In genomic region chrII:1323190-1323651, ce11 we compare ENCODE assay signal across 3 worm cellular contexts.
TF ChIP-seq lines count a peak whose summit lies in the region.

No protein-coding gene starts in this region.

TF ChIP-seq in whole organism, L2 larva, 48 proteins besides CTCF, POLR2A, EP300 and RAD21 (continued from another document):
- TF ChIP-seq unc-55 (GFP tag; optimal IDR thresholded peaks at IDR 0.05; lab: Kevin White, UChicago) = peak; percentile 93
- no peak for TF ChIP-seq ztf-4 (tag; optimal IDR thresholded peaks at IDR 0.05; lab: Kevin White, UChicago)
- TF ChIP-seq nhr-23 (tag; optimal IDR thresholded peaks at IDR 0.05; lab: Kevin White, UChicago) = no peak
- TF ChIP-seq mdl-1 (tag; optimal IDR thresholded peaks at IDR 0.05; lab: Kevin White, UChicago) = no peak

TF ChIP-seq in whole organism, L4 larva, 104 proteins besides CTCF, POLR2A, EP300 and RAD21 (continued from another document):
- TF ChIP-seq zip-2 (tag; optimal IDR thresholded peaks at IDR 0.05; lab: Kevin White, UChicago) = no peak
- peak; percentile 20; the same call in 1 of the 2 replicates for TF ChIP-seq pha-4 (GFP tag; IDR thresholded peaks at IDR 0.05; lab: Robert Waterston, UW)
- no peak for TF ChIP-seq pha-4 (tag; optimal IDR thresholded peaks at IDR 0.05; lab: Kevin White, UChicago)
- no peak for TF ChIP-seq zfp-3 (GFP tag; conservative IDR thresholded peaks at IDR 0.05; lab: Robert Waterston, UW)
- TF ChIP-seq F49E8.2 (tag; optimal IDR thresholded peaks at IDR 0.05; lab: Kevin White, UChicago; ENCODE audit: borderline replicate concordance) = peak; percentile 80
- no peak for TF ChIP-seq egl-43 (GFP tag; IDR thresholded peaks at IDR 0.05; lab: Robert Waterston, UW)
- TF ChIP-seq snpc-1.2 (GFP tag; IDR thresholded peaks at IDR 0.05; lab: Robert Waterston, UW) = no peak
- no peak for TF ChIP-seq pqm-1 (tag; optimal IDR thresholded peaks at IDR 0.05; lab: Kevin White, UChicago)
- TF ChIP-seq ama-1 (optimal IDR thresholded peaks at IDR 0.05; lab: Kevin White, UChicago) = peak; percentile 1
- TF ChIP-seq ctbp-1 (GFP tag; IDR thresholded peaks at IDR 0.05; lab: Robert Waterston, UW) = no peak
- no peak for TF ChIP-seq ceh-32 (tag; optimal IDR thresholded peaks at IDR 0.05; lab: Kevin White, UChicago; ENCODE audit: poor library complexity)
- peak in 1 of 2 experiments; percentile 62 for TF ChIP-seq unc-62 (GFP tag; optimal IDR thresholded peaks at IDR 0.05 in 1 of 2; lab: Kevin White, UChicago)
- TF ChIP-seq unc-62 (tag; optimal IDR thresholded peaks at IDR 0.05; lab: Kevin White, UChicago) = no peak
- TF ChIP-seq jun-1 (tag; optimal IDR thresholded peaks at IDR 0.05; lab: Kevin White, UChicago) = no peak
- TF ChIP-seq lin-39 (tag; optimal IDR thresholded peaks at IDR 0.05; lab: Kevin White, UChicago) = no peak
- TF ChIP-seq nhr-25 (tag; optimal IDR thresholded peaks at IDR 0.05; lab: Kevin White, UChicago; ENCODE audit: borderline replicate concordance, insufficient read depth) = no peak
- TF ChIP-seq nhr-10 (tag; optimal IDR thresholded peaks at IDR 0.05; lab: Kevin White, UChicago) = no peak
- TF ChIP-seq skn-1 (tag; optimal IDR thresholded peaks at IDR 0.05; lab: Kevin White, UChicago) = no peak
- TF ChIP-seq attf-4 (tag; optimal IDR thresholded peaks at IDR 0.05; lab: Kevin White, UChicago) = no peak
- TF ChIP-seq fos-1 (tag; optimal IDR thresholded peaks at IDR 0.05; lab: Kevin White, UChicago) = no peak
- 0 out of 2 replicates have a peak, but pooled peaks have one; percentile 4 for TF ChIP-seq lim-7 (GFP tag; IDR thresholded peaks at IDR 0.05; lab: Robert Waterston, UW)
- no peak for TF ChIP-seq dmd-8 (GFP tag; IDR thresholded peaks at IDR 0.05; lab: Robert Waterston, UW)
- TF ChIP-seq zip-11 (GFP tag; IDR thresholded peaks at IDR 0.05; lab: Robert Waterston, UW) = no peak
- TF ChIP-seq vab-7 (GFP tag; IDR thresholded peaks at IDR 0.05; lab: Robert Waterston, UW) = no peak
- no peak for TF ChIP-seq nhr-48 (tag; optimal IDR thresholded peaks at IDR 0.05; lab: Kevin White, UChicago)
- TF ChIP-seq F26F4.8 (GFP tag; conservative IDR thresholded peaks at IDR 0.05; lab: Robert Waterston, UW) = no peak
- TF ChIP-seq fkh-10 (GFP tag; optimal IDR thresholded peaks at IDR 0.05; lab: Kevin White, UChicago) = no peak
- peak; percentile 77 for TF ChIP-seq ces-1 (GFP tag; optimal IDR thresholded peaks at IDR 0.05; lab: Kevin White, UChicago)
- TF ChIP-seq hlh-30 (tag; optimal IDR thresholded peaks at IDR 0.05; lab: Kevin White, UChicago; ENCODE audit: insufficient read depth) = peak; percentile 19
- TF ChIP-seq ceh-62 (tag; optimal IDR thresholded peaks at IDR 0.05; lab: Kevin White, UChicago) = no peak
- no peak for TF ChIP-seq tra-1 (GFP tag; IDR thresholded peaks at IDR 0.05; lab: Robert Waterston, UW)
- TF ChIP-seq daf-16 (GFP tag; optimal IDR thresholded peaks at IDR 0.05; lab: Kevin White, UChicago) = peak in 1 of 2 experiments; percentile 1
- no peak for TF ChIP-seq daf-16 (tag; optimal IDR thresholded peaks at IDR 0.05; lab: Kevin White, UChicago)
- peak; percentile 37 for TF ChIP-seq rbr-2 (tag; optimal IDR thresholded peaks at IDR 0.05; lab: Kevin White, UChicago)

TF ChIP-seq in whole organism, late embryonic, 69 proteins besides CTCF, POLR2A, EP300 and RAD21 (continued from another document):
- TF ChIP-seq ceh-19 (GFP tag; optimal IDR thresholded peaks at IDR 0.05; lab: Kevin White, UChicago) = no peak
- TF ChIP-seq npax-4 (tag; optimal IDR thresholded peaks at IDR 0.05; lab: Kevin White, UChicago) = no peak
- TF ChIP-seq ceh-34 (tag; optimal IDR thresholded peaks at IDR 0.05; lab: Kevin White, UChicago) = no peak
- TF ChIP-seq ceh-31 (tag; optimal IDR thresholded peaks at IDR 0.05; lab: Kevin White, UChicago) = peak; percentile 50
- peak; percentile 17 for TF ChIP-seq tbx-2 (tag; optimal IDR thresholded peaks at IDR 0.05; lab: Kevin White, UChicago)
- TF ChIP-seq ceh-22 (tag; optimal IDR thresholded peaks at IDR 0.05; lab: Kevin White, UChicago) = no peak
- no peak for TF ChIP-seq madf-2 (tag; optimal IDR thresholded peaks at IDR 0.05; lab: Kevin White, UChicago)
- TF ChIP-seq K09A11.1 (tag; optimal IDR thresholded peaks at IDR 0.05; lab: Kevin White, UChicago; ENCODE audit: insufficient read depth) = no peak
- TF ChIP-seq unc-86 (tag; optimal IDR thresholded peaks at IDR 0.05; lab: Kevin White, UChicago) = peak; percentile 15
- TF ChIP-seq K02D7.2 (tag; optimal IDR thresholded peaks at IDR 0.05; lab: Kevin White, UChicago) = no peak
- TF ChIP-seq hlh-13 (GFP tag; optimal IDR thresholded peaks at IDR 0.05; lab: Kevin White, UChicago) = no peak
- peak; percentile 20 for TF ChIP-seq che-1 (tag; optimal IDR thresholded peaks at IDR 0.05; lab: Kevin White, UChicago)
- TF ChIP-seq unc-3 (GFP tag; conservative IDR thresholded peaks at IDR 0.05; lab: Robert Waterston, UW) = no peak
- no peak for TF ChIP-seq unc-3 (tag; optimal IDR thresholded peaks at IDR 0.05; lab: Kevin White, UChicago)
TF ChIP-seq in whole organism, late embryonic: peak in this region for 8.
